Worm (Caenorhabditis elegans) whole organism, L4 larva: ENCODE data around the gene pod-1.

ENCODE experiments used
- F26F4.8 ChIP-seq: fragments of 200-800 bp; sonication (Bioruptor generic); conservative IDR thresholded peaks from 2 replicates; pipeline ENCODE4 v1.3.6; 2022; ENCODE audit warnings: missing genetic modification characterization, missing compliant biosample characterization
- mdl-1 ChIP-seq, 2 experiments: fragments of 150-350 bp in 1 of 2; sonication (generic microtip) in 1 of 2; optimal IDR thresholded peaks; 2 replicates each; lab custom pipeline; 2014 to 2017; ENCODE audit warnings: missing biosample characterization in 2 of 2, missing genetic modification characterization in 2 of 2
- nhr-42 ChIP-seq: fragments of 200-800 bp; sonication (Bioruptor generic); IDR thresholded peaks from 2 replicates; pipeline ENCODE4 v1.3.6; 2022; ENCODE audit warnings: missing genetic modification characterization, missing compliant biosample characterization

DNA sequence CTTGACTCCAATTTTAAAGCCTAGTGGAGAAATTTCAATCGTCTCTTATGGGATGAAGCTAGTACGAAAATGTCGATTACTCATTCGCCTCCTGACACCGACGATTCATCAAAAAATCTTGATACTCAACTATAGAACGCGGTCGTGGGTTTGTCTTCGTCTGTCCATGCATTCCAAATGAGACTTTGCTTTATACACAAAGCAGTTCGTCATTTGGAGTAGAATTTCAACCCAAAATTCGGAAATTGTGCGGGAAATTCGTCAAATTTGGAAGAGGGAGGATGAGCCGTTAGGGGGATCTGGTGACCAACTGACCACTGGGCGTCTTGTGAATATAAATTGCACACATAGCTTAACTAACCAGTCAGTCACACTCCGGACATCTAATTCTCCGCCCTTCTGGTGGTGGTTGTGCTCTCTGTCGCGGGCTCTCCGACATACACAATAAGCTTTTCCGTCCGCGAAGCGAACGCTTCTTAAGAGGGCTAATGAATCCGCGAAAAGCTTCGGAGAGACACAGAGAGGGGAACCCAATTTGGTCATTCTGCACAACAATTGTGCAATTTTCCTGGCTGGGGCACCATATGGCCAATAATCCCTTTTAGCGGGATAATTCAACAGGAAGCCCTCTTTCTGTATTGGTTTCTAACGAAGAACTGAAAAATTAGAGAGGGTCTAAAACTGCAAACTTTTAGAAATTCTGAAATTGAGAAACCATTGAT lies 1.4 kb upstream of the pod-1 start:
- TF ChIP-seq nhr-42 (GFP tag; lab: Robert Waterston, UW) (no peak), mdl-1 (tag; optimal IDR thresholded peaks at IDR 0.05; lab: Kevin White, UChicago) (no peak), F26F4.8 (GFP tag; lab: Robert Waterston, UW) (no peak)
